Worm (Caenorhabditis elegans) whole organism, young adult: ENCODE measurements around the gene T23F6.2.
A peak's percentile ranks its signal among the peaks of the same experiment; 100 is the strongest.

Source experiments
- B0035.1 ChIP-seq: sonication (generic microtip); optimal IDR thresholded peaks from 2 replicates; lab custom pipeline; 2016; ENCODE audit warnings: missing genetic modification characterization, mild to moderate bottlenecking, missing compliant biosample characterization, missing genotype, missing genetic modification reagents
- C17E4.6 ChIP-seq: fragments of 200-800 bp; sonication (Bioruptor generic); IDR thresholded peaks from 2 replicates; pipeline ENCODE4 v1.3.6; 2022; ENCODE audit warnings: missing genetic modification reagents, missing genetic modification characterization, missing compliant biosample characterization
- F23B12.7 ChIP-seq: sonication (generic microtip); optimal IDR thresholded peaks from 2 replicates; lab custom pipeline; 2017; ENCODE audit warnings: missing genetic modification characterization, mild to moderate bottlenecking, missing compliant biosample characterization, antibody characterized with exemption, moderate library complexity; ENCODE audit not compliant: insufficient read depth
- F33H1.4 ChIP-seq: fragments of 200-800 bp; sonication (Bioruptor generic); IDR thresholded peaks from 2 replicates; pipeline ENCODE4 v1.3.6; 2022; ENCODE audit warnings: missing genetic modification reagents, missing genetic modification characterization, missing compliant biosample characterization
- F49E8.2 ChIP-seq: sonication (generic microtip); optimal IDR thresholded peaks from 3 replicates; lab custom pipeline; 2017; ENCODE audit warnings: missing genetic modification characterization, mild to moderate bottlenecking, missing compliant biosample characterization, antibody characterized with exemption, moderate library complexity; ENCODE audit not compliant: insufficient read depth
- F57C9.4 ChIP-seq: sonication (generic microtip); optimal IDR thresholded peaks from 2 replicates; lab custom pipeline; 2017; ENCODE audit warnings: mild to moderate bottlenecking, missing genetic modification characterization, missing compliant biosample characterization
- K12H6.12 ChIP-seq: fragments of 200-800 bp; sonication (Bioruptor generic); optimal IDR thresholded peaks from 2 replicates; lab custom pipeline; 2018; ENCODE audit warnings: mild to moderate bottlenecking, missing genetic modification characterization, missing compliant biosample characterization
- Y53F4B.3 ChIP-seq: fragments of 200-800 bp; sonication (Bioruptor generic); IDR thresholded peaks from 2 replicates; pipeline ENCODE4 v1.3.6; 2022; ENCODE audit warnings: missing genetic modification reagents, missing genetic modification characterization, missing compliant biosample characterization
- Y56A3A.18 ChIP-seq: fragments of 200-800 bp; sonication (Bioruptor generic); IDR thresholded peaks from 2 replicates; pipeline ENCODE4 v1.3.6; 2022; ENCODE audit warnings: missing genetic modification reagents, missing genetic modification characterization, missing compliant biosample characterization
- Y67H2A.10 ChIP-seq: fragments of 200-800 bp; sonication (Bioruptor generic); conservative IDR thresholded peaks from 2 replicates; pipeline ENCODE4 v1.3.6; 2022; ENCODE audit warnings: missing genetic modification reagents, missing genetic modification characterization, missing compliant biosample characterization
- Y95B8A.8 ChIP-seq: fragments of 200-800 bp; sonication (Bioruptor generic); IDR thresholded peaks from 2 replicates; pipeline ENCODE4 v1.3.6; 2022; ENCODE audit warnings: missing genetic modification reagents, missing genetic modification characterization, missing compliant biosample characterization
- ZK185.1 ChIP-seq: sonication (generic microtip); optimal IDR thresholded peaks from 2 replicates; lab custom pipeline; 2016; ENCODE audit warnings: mild to moderate bottlenecking, missing genetic modification characterization, missing compliant biosample characterization; ENCODE audit not compliant: poor library complexity, severe bottlenecking
- aptf-2 ChIP-seq: fragments of 200-800 bp; sonication (Bioruptor generic); conservative IDR thresholded peaks from 2 replicates; pipeline ENCODE4 v1.3.6; 2022; ENCODE audit warnings: missing genetic modification reagents, missing genetic modification characterization, missing compliant biosample characterization
- aptf-3 ChIP-seq: fragments of 200-800 bp; sonication (Bioruptor generic); IDR thresholded peaks from 2 replicates; pipeline ENCODE4 v1.3.6; 2022; ENCODE audit warnings: missing genetic modification characterization, missing compliant biosample characterization
- attf-3 ChIP-seq: fragments of 200-800 bp; sonication (Bioruptor generic); conservative IDR thresholded peaks from 2 replicates; pipeline ENCODE4 v1.3.6; 2022; ENCODE audit warnings: missing genetic modification reagents, missing genetic modification characterization, missing compliant biosample characterization
- bed-2 ChIP-seq: fragments of 200-800 bp; sonication (Bioruptor generic); IDR thresholded peaks from 2 replicates; pipeline ENCODE4 v1.3.6; 2022; ENCODE audit warnings: missing genetic modification reagents, missing genetic modification characterization, missing compliant biosample characterization
- ceh-100 ChIP-seq: fragments of 200-800 bp; sonication (Bioruptor generic); IDR thresholded peaks from 2 replicates; pipeline ENCODE4 v1.3.6; 2022; ENCODE audit warnings: missing genetic modification reagents, missing genetic modification characterization, missing compliant biosample characterization
- dpl-1 ChIP-seq: fragments of 150-350 bp; optimal IDR thresholded peaks from 2 replicates; lab custom pipeline; 2014; ENCODE audit warnings: missing biosample characterization, missing genetic modification reagents, missing genetic modification characterization
- egl-44 ChIP-seq: fragments of 200-800 bp; sonication (Bioruptor generic); IDR thresholded peaks from 2 replicates; pipeline ENCODE4 v1.3.6; 2022; ENCODE audit warnings: missing genetic modification reagents, missing genetic modification characterization, missing compliant biosample characterization
- fkh-3 ChIP-seq: sonication (generic microtip); optimal IDR thresholded peaks from 2 replicates; lab custom pipeline; 2016; ENCODE audit warnings: mild to moderate bottlenecking, missing genetic modification characterization, missing compliant biosample characterization
- hlh-26 ChIP-seq: fragments of 200-800 bp; sonication (Bioruptor generic); conservative IDR thresholded peaks from 2 replicates; pipeline ENCODE4 v1.3.6; 2022; ENCODE audit warnings: missing genetic modification reagents, missing genetic modification characterization, missing compliant biosample characterization
- let-526 ChIP-seq: fragments of 200-800 bp; sonication (Bioruptor generic); IDR thresholded peaks from 2 replicates; pipeline ENCODE4 v1.3.6; 2022; ENCODE audit warnings: missing genetic modification reagents, missing genetic modification characterization, missing compliant biosample characterization
- let-607 ChIP-seq, 2 experiments: fragments of 200-800 bp in 1 of 2; sonication (Bioruptor generic) in 1 of 2; sonication (generic microtip) in 1 of 2; optimal IDR thresholded peaks; 2 replicates each; lab custom pipeline; 2016 to 2018; ENCODE audit warnings: mild to moderate bottlenecking in 2 of 2, missing compliant biosample characterization in 2 of 2, missing genetic modification characterization in 2 of 2, moderate library complexity in 2 of 2, missing genotype in 1 of 2
- lir-1 ChIP-seq: fragments of 200-800 bp; sonication (Bioruptor generic); conservative IDR thresholded peaks from 2 replicates; pipeline ENCODE4 v1.3.6; 2022; ENCODE audit warnings: missing genetic modification reagents, missing genetic modification characterization, missing compliant biosample characterization
- lsy-27 ChIP-seq: sonication (generic microtip); optimal IDR thresholded peaks from 2 replicates; lab custom pipeline; 2017; ENCODE audit warnings: missing genetic modification characterization, mild to moderate bottlenecking, missing compliant biosample characterization, antibody characterized with exemption, missing genotype, borderline replicate concordance; ENCODE audit not compliant: insufficient read depth
- madf-3 ChIP-seq: fragments of 200-800 bp; sonication (Bioruptor generic); IDR thresholded peaks from 2 replicates; pipeline ENCODE4 v1.3.6; 2022; ENCODE audit warnings: missing genetic modification reagents, missing genetic modification characterization, missing compliant biosample characterization
- madf-6 ChIP-seq: fragments of 200-800 bp; sonication (Bioruptor generic); IDR thresholded peaks from 2 replicates; pipeline ENCODE4 v1.3.6; 2022; ENCODE audit warnings: missing genetic modification reagents, missing genetic modification characterization, missing compliant biosample characterization
- madf-8 ChIP-seq: fragments of 200-800 bp; sonication (Bioruptor generic); conservative IDR thresholded peaks from 2 replicates; pipeline ENCODE4 v1.3.6; 2022; ENCODE audit warnings: missing genetic modification reagents, missing genetic modification characterization, missing compliant biosample characterization
- nfya-2 ChIP-seq: fragments of 200-800 bp; sonication (Bioruptor generic); IDR thresholded peaks from 2 replicates; pipeline ENCODE4 v1.3.6; 2022; ENCODE audit warnings: missing genetic modification reagents, missing genetic modification characterization, missing compliant biosample characterization
- nfyb-1 ChIP-seq: fragments of 200-800 bp; sonication (Bioruptor generic); IDR thresholded peaks from 2 replicates; pipeline ENCODE4 v1.3.6; 2022; ENCODE audit warnings: missing genetic modification reagents, missing genetic modification characterization, missing compliant biosample characterization
- nhr-120 ChIP-seq: fragments of 200-800 bp; sonication (Bioruptor generic); IDR thresholded peaks from 2 replicates; pipeline ENCODE4 v1.3.6; 2022; ENCODE audit warnings: missing genetic modification characterization, missing compliant biosample characterization
- nhr-179 ChIP-seq: sonication (generic microtip); optimal IDR thresholded peaks from 2 replicates; lab custom pipeline; 2016; ENCODE audit warnings: mild to moderate bottlenecking, missing genetic modification characterization, missing compliant biosample characterization
- pbrm-1 ChIP-seq: fragments of 200-800 bp; sonication (Bioruptor generic); IDR thresholded peaks from 2 replicates; pipeline ENCODE4 v1.3.6; 2022; ENCODE audit warnings: missing genetic modification reagents, missing genetic modification characterization, missing compliant biosample characterization
- snpc-3.4 ChIP-seq: sonication (generic microtip); optimal IDR thresholded peaks from 2 replicates; lab custom pipeline; 2017; ENCODE audit warnings: missing genetic modification characterization, mild to moderate bottlenecking, missing compliant biosample characterization, antibody characterized with exemption, moderate library complexity, missing genotype, missing genetic modification reagents
- snpc-4 ChIP-seq, 5 experiments: fragments of 150-350 bp in 1 of 5; sonication (generic microtip) in 4 of 5; optimal IDR thresholded peaks; 2 replicates each; lab custom pipeline; 2014 to 2018; ENCODE audit warnings: missing genetic modification characterization in 5 of 5, missing biosample characterization in 3 of 5, antibody characterized with exemption in 2 of 5, mild to moderate bottlenecking in 2 of 5, missing compliant biosample characterization in 2 of 5, missing genotype in 2 of 5, moderate library complexity in 2 of 5, missing genetic modification reagents in 1 of 5
- tbx-9 ChIP-seq: sonication (generic microtip); optimal IDR thresholded peaks from 2 replicates; lab custom pipeline; 2016; ENCODE audit warnings: borderline replicate concordance, missing genetic modification characterization, inconsistent platforms, missing compliant biosample characterization
- tlf-1 ChIP-seq: fragments of 200-800 bp; sonication (Bioruptor generic); optimal IDR thresholded peaks from 2 replicates; lab custom pipeline; 2018; ENCODE audit warnings: mild to moderate bottlenecking, missing genetic modification characterization, missing compliant biosample characterization
- zfh-2 ChIP-seq: fragments of 200-800 bp; sonication (Bioruptor generic); conservative IDR thresholded peaks from 2 replicates; pipeline ENCODE4 v1.3.6; 2022; ENCODE audit warnings: missing genetic modification reagents, missing genetic modification characterization, missing compliant biosample characterization
- zim-3 ChIP-seq: sonication (generic microtip); optimal IDR thresholded peaks from 2 replicates; lab custom pipeline; 2017; ENCODE audit warnings: mild to moderate bottlenecking, missing genetic modification characterization, moderate library complexity, missing compliant biosample characterization
- ztf-22 ChIP-seq: fragments of 200-800 bp; sonication (Bioruptor generic); optimal IDR thresholded peaks from 2 replicates; lab custom pipeline; 2018; ENCODE audit warnings: mild to moderate bottlenecking, missing genetic modification characterization, moderate library complexity, missing compliant biosample characterization

Gene T23F6.2

ce11 chrIV:12684826-12685594, 36.1 kb upstream of the T23F6.2 start (continued):
- no peak for TF ChIP-seq snpc-4 (GFP tag; optimal IDR thresholded peaks at IDR 0.05; lab: Kevin White, UChicago)
- peak in 2 of 4 experiments; percentile 14 to 31 for TF ChIP-seq snpc-4 (tag; optimal IDR thresholded peaks at IDR 0.05; lab: Kevin White, UChicago)

- TF ChIP-seq B0035.1 (no peak), C17E4.6 (GFP tag; lab: Robert Waterston, UW) (no peak), aptf-2 (GFP tag; lab: Robert Waterston, UW) (no peak), F49E8.2 (tag; lab: Kevin White, UChicago) (no peak), Y53F4B.3 (no peak), tlf-1 (GFP tag; lab: Kevin White, UChicago) (no peak), F33H1.4 (GFP tag; lab: Robert Waterston, UW) (no peak), tbx-9 (tag; lab: Kevin White, UChicago) (no peak), ZK185.1 (tag; lab: Kevin White, UChicago) (no peak), nhr-179 (no peak), egl-44 (no peak), lir-1 (GFP tag; lab: Robert Waterston, UW) (no peak), let-526 (no peak), hlh-26 (no peak), K12H6.12 (tag; lab: Kevin White, UChicago) (no peak), zfh-2 (GFP tag; lab: Robert Waterston, UW) (no peak)
Observed at ce11 chrIV:12685827-12686226, 35.3 kb upstream of the T23F6.2 start.

ce11 chrIV:12688370-12688769, 32.8 kb upstream of the T23F6.2 start, which contains the start of gene T23B5.3:
Gene T23B5.3 (plus strand): TSS chrIV:12688670.
- no peak for TF ChIP-seq Y56A3A.18 (GFP tag; lab: Robert Waterston, UW)
- no peak for TF ChIP-seq snpc-3.4 (tag; lab: Kevin White, UChicago)
- no peak for TF ChIP-seq B0035.1
- no peak for TF ChIP-seq F49E8.2 (tag; lab: Kevin White, UChicago)
- TF ChIP-seq egl-44: no peak
- TF ChIP-seq fkh-3 (tag; lab: Kevin White, UChicago): no peak
- TF ChIP-seq pbrm-1 (GFP tag; lab: Robert Waterston, UW): no peak
- no peak for TF ChIP-seq let-607 (tag; optimal IDR thresholded peaks at IDR 0.05; lab: Kevin White, UChicago)
- TF ChIP-seq lsy-27 (tag; lab: Kevin White, UChicago): no peak
- no peak for TF ChIP-seq dpl-1
- TF ChIP-seq zim-3 (tag; lab: Kevin White, UChicago): no peak
- TF ChIP-seq Y95B8A.8: no peak
- no peak for TF ChIP-seq madf-6 (GFP tag; lab: Robert Waterston, UW)

ce11 chrIV:12689292-12689691, 31.9 kb upstream of the T23F6.2 start:
- TF ChIP-seq madf-3 (GFP tag; lab: Robert Waterston, UW) (no peak), zfh-2 (GFP tag; lab: Robert Waterston, UW) (no peak), F57C9.4 (tag; lab: Kevin White, UChicago) (no peak), ceh-100 (no peak), nfya-2 (GFP tag; lab: Robert Waterston, UW) (no peak), K12H6.12 (tag; lab: Kevin White, UChicago) (no peak), aptf-2 (GFP tag; lab: Robert Waterston, UW) (no peak), F23B12.7 (tag; lab: Kevin White, UChicago) (no peak), Y67H2A.10 (GFP tag; lab: Robert Waterston, UW) (no peak), tlf-1 (GFP tag; lab: Kevin White, UChicago) (no peak), attf-3 (GFP tag; lab: Robert Waterston, UW) (no peak), let-607 (tag; optimal IDR thresholded peaks at IDR 0.05; lab: Kevin White, UChicago) (no peak), madf-8 (no peak), ztf-22 (GFP tag; lab: Kevin White, UChicago) (no peak), snpc-4 (GFP tag; optimal IDR thresholded peaks at IDR 0.05; lab: Kevin White, UChicago) (no peak), snpc-4 (tag; optimal IDR thresholded peaks at IDR 0.05; lab: Kevin White, UChicago) (no peak), nfyb-1 (GFP tag; lab: Robert Waterston, UW) (no peak), bed-2 (no peak), nhr-120 (no peak), aptf-3 (GFP tag; lab: Robert Waterston, UW) (no peak)
